Worm (Caenorhabditis elegans): ENCODE measurements around the gene ugt-45.

Gene ugt-45

DNA sequence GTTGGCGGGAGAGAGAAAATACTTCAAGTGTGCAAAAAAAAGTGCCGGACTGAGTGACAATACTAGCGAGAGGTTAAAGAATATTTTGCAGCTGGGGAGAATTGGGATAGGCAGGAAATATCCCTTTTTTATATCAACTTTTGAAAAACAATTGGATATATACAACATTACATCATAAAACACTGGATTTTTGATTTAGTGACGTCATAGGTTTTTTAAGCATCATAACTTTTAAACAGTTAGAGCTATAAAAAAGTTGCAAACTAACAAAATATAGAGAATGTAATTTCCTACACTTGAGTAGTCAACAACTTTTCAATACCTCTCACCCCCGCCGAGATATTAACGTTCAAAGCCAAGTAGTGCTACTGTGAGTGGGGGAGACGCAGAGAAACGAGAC, 40.2 kb downstream of the ugt-45 start:
- TF ChIP-seq fkh-10 (GFP tag; optimal IDR thresholded peaks at IDR 0.05): no peak
- no peak for TF ChIP-seq hmg-1.1 (GFP tag; IDR thresholded peaks at IDR 0.05)
- no peak for TF ChIP-seq zip-2 (tag; optimal IDR thresholded peaks at IDR 0.05)
- TF ChIP-seq hlh-30 (tag; optimal IDR thresholded peaks at IDR 0.05; ENCODE audit: insufficient read depth): no peak
- TF ChIP-seq madf-5 (GFP tag; IDR thresholded peaks at IDR 0.05): no peak
- no peak for TF ChIP-seq Y5F2A.4 (GFP tag; optimal IDR thresholded peaks at IDR 0.05)
- TF ChIP-seq zag-1 (tag; optimal IDR thresholded peaks at IDR 0.05): no peak

DNA sequence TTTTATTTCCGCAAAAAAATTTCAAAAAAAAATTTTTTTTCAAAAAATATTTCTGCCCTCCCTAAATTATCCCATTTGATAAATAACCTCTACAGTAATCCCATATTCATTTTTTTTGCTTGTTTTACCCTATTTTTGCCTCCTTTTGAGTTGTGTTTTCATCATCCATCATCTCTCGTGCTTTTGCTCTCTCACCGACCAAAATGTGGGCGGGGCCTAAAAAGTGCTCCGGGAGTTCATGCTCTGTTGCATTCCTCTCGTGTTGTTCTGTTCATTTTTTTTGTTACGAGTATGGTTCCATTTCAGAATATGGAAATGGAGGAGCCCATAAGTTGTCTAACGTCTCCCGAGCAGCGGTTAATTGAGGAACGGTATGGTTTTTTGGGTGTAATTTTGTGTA, 41.7 kb downstream of the ugt-45 start, which contains the start of gene Y37E11AL.1:
Gene Y37E11AL.1 (plus strand): TSS at position 301 of the 400 bp plus-strand sequence.
- no peak for TF ChIP-seq ceh-32 (tag; optimal IDR thresholded peaks at IDR 0.05; ENCODE audit: poor library complexity)
- no peak for TF ChIP-seq pqm-1 (tag; optimal IDR thresholded peaks at IDR 0.05)
- TF ChIP-seq aha-1 (tag): peak; percentile 34

DNA sequence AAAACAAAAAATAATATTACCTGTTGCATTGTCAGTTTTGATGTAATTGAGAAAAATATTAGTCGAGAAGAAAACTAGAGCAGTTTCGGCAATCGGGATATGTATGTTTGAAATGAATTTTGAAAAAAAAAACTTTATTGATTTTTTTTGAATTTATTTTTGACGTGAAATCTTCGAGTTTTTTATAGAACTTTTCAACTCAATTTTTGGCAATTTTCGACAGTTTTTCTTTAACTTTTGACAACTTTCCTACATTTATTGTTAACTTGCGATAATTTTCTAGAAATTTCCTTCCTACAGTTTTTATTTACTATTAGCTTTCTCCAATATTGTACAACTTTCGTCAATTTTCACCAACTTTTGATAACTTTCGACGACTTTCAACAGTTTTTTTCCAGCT, 49.0 kb downstream of the ugt-45 start, which contains the start of gene Y37E11AL.12:
Gene Y37E11AL.12 (minus strand): TSS at position 101 of the 400 bp plus-strand sequence.
- TF ChIP-seq skn-1 (tag; optimal IDR thresholded peaks at IDR 0.05) (no peak), egl-43 (GFP tag; IDR thresholded peaks at IDR 0.05) (no peak), nhr-10 (tag; optimal IDR thresholded peaks at IDR 0.05) (no peak), aha-1 (tag) (no peak), nhr-76 (tag; optimal IDR thresholded peaks at IDR 0.05) (no peak), snpc-4 (tag; optimal IDR thresholded peaks at IDR 0.05) (no peak), nhr-77 (tag; optimal IDR thresholded peaks at IDR 0.05) (no peak), fkh-10 (GFP tag; optimal IDR thresholded peaks at IDR 0.05) (no peak), lir-3 (tag; optimal IDR thresholded peaks at IDR 0.05) (no peak), unc-130 (GFP tag; optimal IDR thresholded peaks at IDR 0.05) (no peak), dmd-6 (GFP tag; IDR thresholded peaks at IDR 0.05) (no peak), daf-12 (tag; optimal IDR thresholded peaks at IDR 0.05) (no peak), dmd-9 (GFP tag; IDR thresholded peaks at IDR 0.05) (no peak), nhr-48 (tag; optimal IDR thresholded peaks at IDR 0.05) (no peak), mdl-1 (tag; optimal IDR thresholded peaks at IDR 0.05) (no peak), Y5F2A.4 (GFP tag; optimal IDR thresholded peaks at IDR 0.05) (no peak)

DNA sequence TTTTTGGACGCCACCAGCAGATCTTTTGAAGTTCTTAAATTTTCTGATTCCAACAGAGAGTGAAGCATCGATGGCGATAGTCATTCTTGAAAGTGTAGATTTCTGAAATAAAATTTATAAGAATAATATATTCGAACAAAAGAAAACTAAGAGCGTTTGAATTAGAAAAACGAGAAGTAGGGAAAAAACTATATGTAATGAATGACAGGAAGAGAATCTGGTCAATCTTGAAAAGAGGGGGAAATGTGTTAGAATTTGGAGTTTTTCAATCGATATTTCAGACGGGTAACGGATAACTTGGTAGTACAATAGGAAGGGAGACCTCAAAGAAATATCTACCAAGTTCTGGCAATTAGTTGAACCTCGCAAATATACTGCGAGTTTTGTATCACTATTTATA, 50.3 kb downstream of the ugt-45 start, which contains the start of gene Y37E11AL.9:
Gene Y37E11AL.9 (minus strand): TSS at position 101 of the 400 bp plus-strand sequence.
- TF ChIP-seq ceh-44 (GFP tag; IDR thresholded peaks at IDR 0.05) (no peak), F26F4.8 (GFP tag; conservative IDR thresholded peaks at IDR 0.05) (no peak), daf-19 (GFP tag; conservative IDR thresholded peaks at IDR 0.05) (no peak), arid-1 (GFP tag; conservative IDR thresholded peaks at IDR 0.05) (no peak), hlh-30 (tag; optimal IDR thresholded peaks at IDR 0.05; ENCODE audit: insufficient read depth) (no peak), T20F7.1 (GFP tag; optimal IDR thresholded peaks at IDR 0.05) (no peak), Y5F2A.4 (GFP tag; optimal IDR thresholded peaks at IDR 0.05) (no peak), egl-27 (tag; optimal IDR thresholded peaks at IDR 0.05) (no peak), mdt-29 (GFP tag; IDR thresholded peaks at IDR 0.05) (no peak), sdz-12 (GFP tag; optimal IDR thresholded peaks at IDR 0.05) (no peak), spr-3 (GFP tag; optimal IDR thresholded peaks at IDR 0.05) (no peak), ces-1 (GFP tag; optimal IDR thresholded peaks at IDR 0.05) (no peak), Y105C5A.15 (GFP tag; IDR thresholded peaks at IDR 0.05) (no peak), nhr-11 (tag; optimal IDR thresholded peaks at IDR 0.05) (no peak), D1046.2 (GFP tag; IDR thresholded peaks at IDR 0.05) (no peak)

Data from whole organism, L4 larva.